Worm (Caenorhabditis elegans): ENCODE measurements around the gene nsph-1.1.

Gene nsph-1.1

ce11 chrII:8766475-8766874 is at the start of gene nsph-1.1, which contains the start of gene K08F8.15:
Gene nsph-1.1, plus strand, starts transcription at chrII:8766775.
Gene K08F8.15, plus strand, starts transcription at chrII:8766809.
- TF ChIP-seq ama-1 (optimal IDR thresholded peaks at IDR 0.05) = no peak
- TF ChIP-seq hmbx-1 (tag; optimal IDR thresholded peaks at IDR 0.05) = no peak
- TF ChIP-seq F13C5.2 (tag; optimal IDR thresholded peaks at IDR 0.05) = no peak
- TF ChIP-seq tbx-37 (GFP tag; conservative IDR thresholded peaks at IDR 0.05) = no peak
- no peak for TF ChIP-seq flt-1 (GFP tag; IDR thresholded peaks at IDR 0.05)
- TF ChIP-seq pes-1 (GFP tag; IDR thresholded peaks at IDR 0.05) = no peak
- TF ChIP-seq ceh-13 (GFP tag; optimal IDR thresholded peaks at IDR 0.05) = no peak
- TF ChIP-seq ceh-36 (tag; optimal IDR thresholded peaks at IDR 0.05) = no peak
- no peak for TF ChIP-seq hnd-1 (tag; optimal IDR thresholded peaks at IDR 0.05)
- TF ChIP-seq hmg-4 (GFP tag; optimal IDR thresholded peaks at IDR 0.05) = no peak
- no peak for TF ChIP-seq scrt-1 (GFP tag; IDR thresholded peaks at IDR 0.05)
- TF ChIP-seq B0310.2 (tag; optimal IDR thresholded peaks at IDR 0.05) = no peak
- TF ChIP-seq aly-1 (tag; optimal IDR thresholded peaks at IDR 0.05) = no peak
- TF ChIP-seq tra-4 (tag; optimal IDR thresholded peaks at IDR 0.05) = no peak
- no peak for TF ChIP-seq sea-1 (GFP tag; conservative IDR thresholded peaks at IDR 0.05)
- TF ChIP-seq tbx-11 (GFP tag; IDR thresholded peaks at IDR 0.05) = no peak
- TF ChIP-seq ets-7 (tag; optimal IDR thresholded peaks at IDR 0.05) = no peak

- TF ChIP-seq hnd-1 (tag; optimal IDR thresholded peaks at IDR 0.05) (no peak), scrt-1 (GFP tag; IDR thresholded peaks at IDR 0.05) (no peak), aly-1 (tag; optimal IDR thresholded peaks at IDR 0.05) (no peak), hmg-4 (GFP tag; optimal IDR thresholded peaks at IDR 0.05) (no peak), ceh-36 (tag; optimal IDR thresholded peaks at IDR 0.05) (no peak)
These were observed 49.0 kb upstream of the nsph-1.1 start for ce11 chrII:8717579-8717978.

ce11 chrII:8721955-8722524 is 44.5 kb upstream of the nsph-1.1 start, which contains the start of gene trcs-2:
Gene trcs-2, plus strand, starts transcription at chrII:8722474.
- TF ChIP-seq hnd-1 (tag; optimal IDR thresholded peaks at IDR 0.05) = no peak

DNA sequence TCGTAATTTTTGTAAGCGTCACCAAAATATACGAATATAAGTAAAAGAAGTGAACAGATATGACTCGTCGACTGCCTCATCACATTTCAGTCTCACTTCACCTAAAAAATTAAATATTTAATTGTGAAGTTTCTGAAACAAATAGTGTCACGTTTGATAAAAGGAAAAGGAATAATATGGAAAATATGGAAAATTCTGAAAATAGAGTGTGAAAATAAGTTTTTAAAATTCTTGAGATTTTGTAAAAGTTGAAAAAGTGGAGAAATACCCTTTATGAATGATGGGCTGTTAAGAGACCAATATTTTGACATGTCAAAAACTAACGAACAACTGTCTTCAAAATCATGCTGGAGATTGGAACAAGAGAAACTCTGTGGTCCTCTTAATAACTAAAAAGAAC is 39.9 kb upstream of the nsph-1.1 start, which contains the start of gene T01B7.9:
Gene T01B7.9, minus strand, starts transcription at position 101 of the 400 bp plus-strand sequence.
- TF ChIP-seq hmg-4 (GFP tag; optimal IDR thresholded peaks at IDR 0.05) = no peak
- TF ChIP-seq aly-1 (tag; optimal IDR thresholded peaks at IDR 0.05) = no peak
- TF ChIP-seq ceh-36 (tag; optimal IDR thresholded peaks at IDR 0.05) = no peak
- no peak for TF ChIP-seq hnd-1 (tag; optimal IDR thresholded peaks at IDR 0.05)
- no peak for TF ChIP-seq scrt-1 (GFP tag; IDR thresholded peaks at IDR 0.05)
- no peak for TF ChIP-seq B0310.2 (tag; optimal IDR thresholded peaks at IDR 0.05)
- TF ChIP-seq sea-1 (GFP tag; conservative IDR thresholded peaks at IDR 0.05) = no peak
- TF ChIP-seq tbx-37 (GFP tag; conservative IDR thresholded peaks at IDR 0.05) = no peak
- TF ChIP-seq pes-1 (GFP tag; IDR thresholded peaks at IDR 0.05) = no peak
- no peak for TF ChIP-seq F13C5.2 (tag; optimal IDR thresholded peaks at IDR 0.05)
- TF ChIP-seq tra-4 (tag; optimal IDR thresholded peaks at IDR 0.05) = no peak
- no peak for TF ChIP-seq ets-7 (tag; optimal IDR thresholded peaks at IDR 0.05)
- no peak for TF ChIP-seq flt-1 (GFP tag; IDR thresholded peaks at IDR 0.05)

- TF ChIP-seq hmg-4 (GFP tag; optimal IDR thresholded peaks at IDR 0.05) (no peak), F13C5.2 (tag; optimal IDR thresholded peaks at IDR 0.05) (no peak), ama-1 (optimal IDR thresholded peaks at IDR 0.05) (no peak), tra-4 (tag; optimal IDR thresholded peaks at IDR 0.05) (no peak), hnd-1 (tag; optimal IDR thresholded peaks at IDR 0.05) (no peak), pes-1 (GFP tag; IDR thresholded peaks at IDR 0.05) (no peak), hmbx-1 (tag; optimal IDR thresholded peaks at IDR 0.05) (no peak)
These were observed 36.3 kb upstream of the nsph-1.1 start for ce11 chrII:8730281-8730680.

- no peak for TF ChIP-seq ama-1 (optimal IDR thresholded peaks at IDR 0.05)
- no peak for TF ChIP-seq pes-1 (GFP tag; IDR thresholded peaks at IDR 0.05)
- no peak for TF ChIP-seq scrt-1 (GFP tag; IDR thresholded peaks at IDR 0.05)
- TF ChIP-seq sea-1 (GFP tag; conservative IDR thresholded peaks at IDR 0.05) = no peak
- no peak for TF ChIP-seq ets-7 (tag; optimal IDR thresholded peaks at IDR 0.05)
- TF ChIP-seq ceh-13 (GFP tag; optimal IDR thresholded peaks at IDR 0.05) = no peak
- no peak for TF ChIP-seq tbx-37 (GFP tag; conservative IDR thresholded peaks at IDR 0.05)
- TF ChIP-seq hmbx-1 (tag; optimal IDR thresholded peaks at IDR 0.05) = no peak
- no peak for TF ChIP-seq tbx-11 (GFP tag; IDR thresholded peaks at IDR 0.05)
- TF ChIP-seq hnd-1 (tag; optimal IDR thresholded peaks at IDR 0.05) = no peak
- TF ChIP-seq F13C5.2 (tag; optimal IDR thresholded peaks at IDR 0.05) = no peak
- no peak for TF ChIP-seq B0310.2 (tag; optimal IDR thresholded peaks at IDR 0.05)
These were observed 35.4 kb upstream of the nsph-1.1 start for ce11 chrII:8730960-8731693.

ce11 chrII:8731736-8732229 is 34.8 kb upstream of the nsph-1.1 start:
- TF ChIP-seq ama-1 (optimal IDR thresholded peaks at IDR 0.05) (no peak), aly-1 (tag; optimal IDR thresholded peaks at IDR 0.05) (no peak), hnd-1 (tag; optimal IDR thresholded peaks at IDR 0.05) (no peak), flt-1 (GFP tag; IDR thresholded peaks at IDR 0.05) (no peak), sea-1 (GFP tag; conservative IDR thresholded peaks at IDR 0.05) (no peak), hmg-4 (GFP tag; optimal IDR thresholded peaks at IDR 0.05) (no peak), F13C5.2 (tag; optimal IDR thresholded peaks at IDR 0.05) (no peak), ceh-13 (GFP tag; optimal IDR thresholded peaks at IDR 0.05) (no peak)

Measured in whole organism, early embryonic.